Worm (Caenorhabditis elegans) whole organism, late embryonic: ENCODE results near the gene coa-3.

Experiments
- elt-2 ChIP-seq: sonication (generic microtip); optimal IDR thresholded peaks from 2 replicates; lab custom pipeline; 2016; ENCODE audit warnings: missing genetic modification reagents, missing genetic modification characterization, missing compliant biosample characterization
- nfya-1 ChIP-seq: sonication (generic microtip); optimal IDR thresholded peaks from 2 replicates; lab custom pipeline; 2017; ENCODE audit warnings: missing genetic modification characterization, mild to moderate bottlenecking, missing compliant biosample characterization, antibody characterized with exemption, moderate library complexity
- pag-3 ChIP-seq: sonication (generic microtip); optimal IDR thresholded peaks from 2 replicates; lab custom pipeline; 2016; ENCODE audit warnings: missing compliant biosample characterization, missing genetic modification characterization, borderline replicate concordance
- pha-4 ChIP-seq: fragments of 150-350 bp; optimal IDR thresholded peaks from 2 replicates; lab custom pipeline; 2018; ENCODE audit warnings: missing biosample characterization, missing genetic modification reagents, missing genetic modification characterization
- sox-2 ChIP-seq: fragments of 200-800 bp; sonication (Bioruptor generic); IDR thresholded peaks from 2 replicates; pipeline ENCODE4 v1.3.6; 2022; ENCODE audit warnings: missing genetic modification reagents, missing genetic modification characterization, missing compliant biosample characterization
- syd-9 ChIP-seq: sonication (generic microtip); optimal IDR thresholded peaks from 2 replicates; lab custom pipeline; 2016; ENCODE audit warnings: mild to moderate bottlenecking, missing genetic modification characterization, moderate library complexity, missing compliant biosample characterization

DNA sequence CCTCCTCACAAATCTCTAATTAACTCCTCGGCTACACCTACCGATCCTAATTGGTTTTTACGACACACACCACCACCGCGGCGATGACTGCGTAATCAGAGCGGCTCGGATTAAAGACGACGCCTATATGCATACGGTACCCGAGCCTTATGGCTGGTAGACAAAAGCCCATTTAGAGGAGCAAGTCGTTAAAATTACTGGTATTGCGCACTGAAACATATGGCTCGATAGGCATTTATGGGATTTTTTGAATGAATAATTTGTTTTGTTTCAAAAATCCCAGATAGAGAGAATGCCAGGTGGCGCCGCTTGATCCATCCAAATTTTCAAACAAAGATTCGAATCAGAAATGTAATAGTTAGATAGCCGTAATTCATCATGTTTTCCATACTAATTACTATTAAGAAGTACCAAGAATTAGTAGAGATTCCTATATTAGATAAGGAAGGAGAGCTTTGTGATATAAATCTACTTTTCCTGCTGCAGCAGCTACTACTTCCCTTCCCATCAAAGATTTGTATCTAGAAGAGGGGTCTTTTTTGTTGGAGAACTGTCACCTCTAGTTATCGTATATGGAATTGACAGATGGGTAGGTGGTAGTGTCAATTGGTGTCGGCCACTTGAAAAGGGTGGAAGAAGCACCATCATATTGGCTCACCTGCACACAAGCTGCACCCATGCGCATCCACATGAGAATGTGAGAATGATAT is 19.1 kb downstream of the coa-3 start:
- TF ChIP-seq pha-4 (tag; lab: Kevin White, UChicago) (no peak), elt-2 (tag; lab: Kevin White, UChicago) (no peak), nfya-1 (no peak), syd-9 (tag; lab: Kevin White, UChicago) (no peak), sox-2 (GFP tag; lab: Robert Waterston, UW) (no peak), pag-3 (tag; lab: Kevin White, UChicago) (no peak)
